Fruit fly (Drosophila melanogaster) whole organism, embryonic: ENCODE results near the gene Mal-B2.

ENCODE experiments used
- Bgb ChIP-seq: fragments of 200-800 bp; sonication (Bioruptor generic); IDR thresholded peaks from 2 replicates; pipeline ENCODE4 v1.3.6; 2022; ENCODE audit warnings: missing biosample characterization, missing genetic modification characterization; ENCODE audit not compliant: partially characterized antibody
- BtbVII ChIP-seq: fragments of 200-800 bp; sonication (Bioruptor generic); optimal IDR thresholded peaks from 3 replicates; lab custom pipeline; 2017; ENCODE audit warnings: missing biosample characterization, mild to moderate bottlenecking, missing genetic modification characterization
- CG10565 ChIP-seq: fragments of 200-800 bp; sonication (Bioruptor generic); optimal IDR thresholded peaks from 3 replicates; lab custom pipeline; 2016; ENCODE audit warnings: missing biosample characterization, mild to moderate bottlenecking, missing genetic modification characterization
- CG10959 ChIP-seq: fragments of 200-800 bp; sonication (Bioruptor generic); IDR thresholded peaks from 2 replicates; pipeline ENCODE4 v1.3.6; 2022; ENCODE audit warnings: missing biosample characterization, missing genetic modification characterization
- CG11504 ChIP-seq: fragments of 200-800 bp; sonication (Bioruptor generic); optimal IDR thresholded peaks from 3 replicates; lab custom pipeline; 2019; ENCODE audit warnings: missing biosample characterization, mild to moderate bottlenecking, missing genetic modification characterization, moderate library complexity
- CG11560 ChIP-seq: fragments of 200-800 bp; sonication (Bioruptor generic); IDR thresholded peaks from 3 replicates; pipeline ENCODE4 v1.3.6; 2022; ENCODE audit warnings: missing biosample characterization, missing genetic modification characterization
- CG12104 ChIP-seq: fragments of 200-800 bp; sonication (Bioruptor generic); optimal IDR thresholded peaks from 3 replicates; lab custom pipeline; 2016; ENCODE audit warnings: missing biosample characterization, missing genetic modification characterization
- CG13123 ChIP-seq: fragments of 200-800 bp; sonication (Bioruptor generic); optimal IDR thresholded peaks from 2 replicates; lab custom pipeline; 2016; ENCODE audit warnings: missing biosample characterization, missing genetic modification characterization
- CG13296 ChIP-seq: fragments of 200-800 bp; sonication (Bioruptor generic); optimal IDR thresholded peaks from 3 replicates; lab custom pipeline; 2018; ENCODE audit warnings: missing biosample characterization, mild to moderate bottlenecking, missing genetic modification characterization
- CG13624 ChIP-seq: fragments of 200-800 bp; sonication (Bioruptor generic); optimal IDR thresholded peaks from 2 replicates; lab custom pipeline; 2016; ENCODE audit warnings: missing biosample characterization, missing genetic modification characterization
- CG14965 ChIP-seq: fragments of 200-800 bp; sonication (Bioruptor generic); optimal IDR thresholded peaks from 2 replicates; lab custom pipeline; 2016; ENCODE audit warnings: missing biosample characterization, missing genetic modification characterization, borderline replicate concordance
- CG16863 ChIP-seq: fragments of 200-800 bp; sonication (Bioruptor generic); optimal IDR thresholded peaks from 3 replicates; lab custom pipeline; 2016; ENCODE audit warnings: missing biosample characterization, missing genetic modification characterization
- CG18599 ChIP-seq: fragments of 200-800 bp; sonication (Bioruptor generic); optimal IDR thresholded peaks from 3 replicates; lab custom pipeline; 2017; ENCODE audit warnings: missing biosample characterization, missing genetic modification characterization, mild to moderate bottlenecking, moderate library complexity, missing genetic modification reagents
- CG18619 ChIP-seq: fragments of 200-800 bp; sonication (Bioruptor generic); optimal IDR thresholded peaks from 3 replicates; lab custom pipeline; 2017; ENCODE audit warnings: missing biosample characterization, mild to moderate bottlenecking, missing genetic modification characterization
- CG2116 ChIP-seq: fragments of 200-800 bp; sonication (Bioruptor generic); optimal IDR thresholded peaks from 3 replicates; lab custom pipeline; 2018; ENCODE audit warnings: missing biosample characterization, mild to moderate bottlenecking, missing genetic modification characterization
- CG2678 ChIP-seq: fragments of 200-800 bp; sonication (Bioruptor generic); optimal IDR thresholded peaks from 3 replicates; lab custom pipeline; 2019; ENCODE audit warnings: missing biosample characterization, mild to moderate bottlenecking, missing genetic modification characterization, moderate library complexity
- CG3163 ChIP-seq: fragments of 200-800 bp; sonication (Bioruptor generic); optimal IDR thresholded peaks from 3 replicates; lab custom pipeline; 2016; ENCODE audit warnings: missing biosample characterization, missing genetic modification characterization
- CG33557 ChIP-seq: fragments of 200-800 bp; sonication (Bioruptor generic); optimal IDR thresholded peaks from 2 replicates; lab custom pipeline; 2019; ENCODE audit warnings: missing biosample characterization, mild to moderate bottlenecking, missing genetic modification characterization, moderate library complexity
- CG6689 ChIP-seq: fragments of 200-800 bp; sonication (Bioruptor generic); IDR thresholded peaks from 2 replicates; pipeline ENCODE4 v1.3.6; 2022; ENCODE audit warnings: missing biosample characterization, missing genetic modification characterization
- CG7839 ChIP-seq: fragments of 200-800 bp; sonication (Bioruptor generic); optimal IDR thresholded peaks from 3 replicates; lab custom pipeline; 2018; ENCODE audit warnings: missing biosample characterization, mild to moderate bottlenecking, missing genetic modification characterization, moderate library complexity
- CG8359 ChIP-seq: fragments of 200-800 bp; sonication (Bioruptor generic); optimal IDR thresholded peaks from 2 replicates; lab custom pipeline; 2017; ENCODE audit warnings: missing biosample characterization, mild to moderate bottlenecking, missing genetic modification characterization, borderline replicate concordance
- CG8388 ChIP-seq: fragments of 200-800 bp; sonication (Bioruptor generic); optimal IDR thresholded peaks from 2 replicates; lab custom pipeline; 2019; ENCODE audit warnings: missing biosample characterization, mild to moderate bottlenecking, missing genetic modification characterization, moderate library complexity
- Dek ChIP-seq: fragments of 200-800 bp; sonication (Bioruptor generic); optimal IDR thresholded peaks from 3 replicates; lab custom pipeline; 2019; ENCODE audit warnings: missing biosample characterization, mild to moderate bottlenecking, missing genetic modification characterization, moderate library complexity
- Drgx ChIP-seq: fragments of 200-800 bp; sonication (Bioruptor generic); IDR thresholded peaks from 2 replicates; pipeline ENCODE4 v1.3.6; 2022; ENCODE audit warnings: missing biosample characterization, missing genetic modification characterization
- Gug ChIP-seq: fragments of 200-800 bp; sonication (Bioruptor generic); IDR thresholded peaks from 4 replicates; pipeline ENCODE4 v1.3.6; 2022; ENCODE audit warnings: missing biosample characterization, missing genetic modification characterization
- Hr39 ChIP-seq: fragments of >200 bp; optimal IDR thresholded peaks from 2 replicates; lab custom pipeline; 2017
- Lhr ChIP-seq: fragments of 200-800 bp; sonication (Bioruptor generic); optimal IDR thresholded peaks from 3 replicates; lab custom pipeline; 2017; ENCODE audit warnings: mild to moderate bottlenecking, missing biosample characterization, missing genetic modification reagents, missing genetic modification characterization
- Ravus ChIP-seq: fragments of 200-800 bp; sonication (Bioruptor generic); IDR thresholded peaks from 2 replicates; pipeline ENCODE4 v1.3.6; 2022; ENCODE audit warnings: missing biosample characterization, missing genetic modification characterization
- Scr ChIP-seq: fragments of 200-800 bp; sonication (Bioruptor generic); IDR thresholded peaks from 2 replicates; pipeline ENCODE4 v1.3.6; 2022; ENCODE audit warnings: missing biosample characterization, missing genetic modification characterization; ENCODE audit not compliant: partially characterized antibody
- Stat92E ChIP-seq, 3 experiments: fragments of >200 bp in 2 of 3; fragments of 200-800 bp in 1 of 3; sonication (Bioruptor generic) in 1 of 3; optimal IDR thresholded peaks; 2 replicates each; lab custom pipeline; 2017 to 2019; ENCODE audit warnings: missing biosample characterization in 3 of 3, missing genetic modification characterization in 3 of 3, mild to moderate bottlenecking in 1 of 3, moderate library complexity in 1 of 3
- ato ChIP-seq: fragments of 200-800 bp; sonication (Bioruptor generic); IDR thresholded peaks from 2 replicates; pipeline ENCODE4 v1.3.6; 2022; ENCODE audit warnings: missing biosample characterization, missing genetic modification characterization; ENCODE audit not compliant: partially characterized antibody
- cad ChIP-seq: fragments of >200 bp; optimal IDR thresholded peaks from 2 replicates; lab custom pipeline; 2017; ENCODE audit warnings: missing biosample characterization, missing genetic modification characterization
- cato ChIP-seq: fragments of 200-800 bp; sonication (Bioruptor generic); optimal IDR thresholded peaks from 2 replicates; lab custom pipeline; 2016; ENCODE audit warnings: missing biosample characterization, missing genetic modification characterization, borderline replicate concordance
- ftz-f1 ChIP-seq: fragments of 200-800 bp; sonication (Bioruptor generic); optimal IDR thresholded peaks from 2 replicates; lab custom pipeline; 2016; ENCODE audit warnings: missing biosample characterization, missing genetic modification characterization
- hth ChIP-seq: fragments of >200 bp; optimal IDR thresholded peaks from 2 replicates; lab custom pipeline; 2017; ENCODE audit warnings: inconsistent platforms
- inv ChIP-seq: fragments of 200-800 bp; sonication (Bioruptor generic); IDR thresholded peaks from 2 replicates; pipeline ENCODE4 v1.3.6; 2022; ENCODE audit warnings: missing biosample characterization, missing genetic modification characterization; ENCODE audit not compliant: partially characterized antibody
- jigr1 ChIP-seq: fragments of 200-800 bp; sonication (Bioruptor generic); IDR thresholded peaks from 3 replicates; pipeline ENCODE4 v1.3.6; 2022; ENCODE audit warnings: missing biosample characterization, missing genetic modification characterization
- lab ChIP-seq: fragments of 200-800 bp; sonication (Bioruptor generic); optimal IDR thresholded peaks from 3 replicates; lab custom pipeline; 2017; ENCODE audit warnings: missing biosample characterization, missing genetic modification characterization, mild to moderate bottlenecking, moderate library complexity, missing genetic modification reagents
- nerfin-2 ChIP-seq: fragments of 200-800 bp; sonication (Bioruptor generic); IDR thresholded peaks from 2 replicates; pipeline ENCODE4 v1.3.6; 2022; ENCODE audit warnings: missing biosample characterization, missing genetic modification characterization; ENCODE audit not compliant: partially characterized antibody
- pho ChIP-seq: fragments of 200-800 bp; sonication (Bioruptor generic); optimal IDR thresholded peaks from 2 replicates; lab custom pipeline; 2016; ENCODE audit warnings: missing biosample characterization, missing genetic modification characterization
- prd ChIP-seq, 3 experiments: fragments of >200 bp in 2 of 3; fragments of 200-800 bp in 1 of 3; sonication (Bioruptor generic) in 1 of 3; optimal IDR thresholded peaks in 2 of 3; IDR thresholded peaks in 1 of 3; 2 replicates in 2 of 3; 3 replicates in 1 of 3; pipeline versions ENCODE4 v1.3.6 to Lab custom; 2017 to 2022; ENCODE audit warnings: missing biosample characterization in 1 of 3, missing genetic modification characterization in 1 of 3
- pros ChIP-seq: fragments of 200-800 bp; sonication (Bioruptor generic); optimal IDR thresholded peaks from 3 replicates; lab custom pipeline; 2019; ENCODE audit warnings: missing biosample characterization, mild to moderate bottlenecking, missing genetic modification characterization, moderate library complexity
- pzg ChIP-seq: fragments of 200-800 bp; sonication (Bioruptor generic); optimal IDR thresholded peaks from 3 replicates; lab custom pipeline; 2018; ENCODE audit warnings: missing biosample characterization, mild to moderate bottlenecking, missing genetic modification characterization, moderate library complexity
- repo ChIP-seq: fragments of 200-800 bp; sonication (Bioruptor generic); optimal IDR thresholded peaks from 2 replicates; lab custom pipeline; 2016; ENCODE audit warnings: missing biosample characterization, missing genetic modification characterization
- ro ChIP-seq: fragments of 200-800 bp; sonication (Bioruptor generic); IDR thresholded peaks from 2 replicates; pipeline ENCODE4 v1.3.6; 2022; ENCODE audit warnings: missing biosample characterization, missing genetic modification characterization
- sqz ChIP-seq: fragments of 200-800 bp; sonication (Bioruptor generic); optimal IDR thresholded peaks from 3 replicates; lab custom pipeline; 2018; ENCODE audit warnings: missing biosample characterization, mild to moderate bottlenecking, missing genetic modification characterization
- sug ChIP-seq: fragments of 200-800 bp; optimal IDR thresholded peaks from 2 replicates; lab custom pipeline; 2019; ENCODE audit warnings: missing biosample characterization, mild to moderate bottlenecking, missing genetic modification characterization, moderate library complexity
- tna ChIP-seq: fragments of 200-800 bp; sonication (Bioruptor generic); IDR thresholded peaks from 2 replicates; pipeline ENCODE4 v1.3.6; 2022; ENCODE audit warnings: missing biosample characterization, missing genetic modification characterization; ENCODE audit not compliant: partially characterized antibody
- toy ChIP-seq: fragments of 200-800 bp; sonication (Bioruptor generic); IDR thresholded peaks from 2 replicates; pipeline ENCODE4 v1.3.6; 2022; ENCODE audit warnings: missing biosample characterization, missing genetic modification characterization
- vvl ChIP-seq: fragments of 200-800 bp; sonication (Bioruptor generic); IDR thresholded peaks from 2 replicates; pipeline ENCODE4 v1.3.6; 2022; ENCODE audit warnings: missing biosample characterization, missing genetic modification characterization

Mal-B2 gene

DNA sequence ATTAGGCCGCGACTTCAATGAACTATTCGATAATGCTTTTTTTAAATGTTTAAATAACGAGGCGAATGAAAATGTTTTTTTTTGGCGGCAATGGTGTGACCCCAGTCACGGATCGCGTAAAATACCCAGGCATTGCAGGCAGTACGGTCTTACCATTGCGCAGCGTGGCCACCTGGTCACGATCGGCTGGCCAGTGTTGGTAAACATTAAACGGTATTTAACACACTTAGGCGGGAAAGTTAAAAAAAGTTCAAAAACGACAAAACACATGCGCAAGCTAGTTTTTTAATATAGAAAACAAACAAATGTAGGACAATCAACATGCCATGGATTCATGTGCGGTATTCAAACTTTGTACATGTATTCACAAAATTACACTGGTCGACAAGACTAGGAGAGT is 20.5 kb upstream of the Mal-B2 start, which contains the start of gene esc (continued):
- no peak for TF ChIP-seq inv
- TF ChIP-seq CG8388 (GFP tag; lab: Kevin White, UChicago): no peak
- no peak for TF ChIP-seq nerfin-2 (GFP tag; lab: Robert Waterston, UW)
- peak; percentile 25 for TF ChIP-seq ftz-f1 (GFP tag; lab: Kevin White, UChicago)
- TF ChIP-seq ato: no peak
- no peak for TF ChIP-seq prd (optimal IDR thresholded peaks at IDR 0.05; lab: Kevin White, UChicago)
- peak; percentile 40; the same call in 1 of the 3 replicates for TF ChIP-seq prd (GFP tag; IDR thresholded peaks at IDR 0.05; lab: Robert Waterston, UW)
- TF ChIP-seq CG3163 (GFP tag; lab: Kevin White, UChicago): peak; percentile 13
- no peak for TF ChIP-seq CG10565 (GFP tag; lab: Kevin White, UChicago)
- no peak for TF ChIP-seq CG13123 (GFP tag; lab: Kevin White, UChicago)
- no peak for TF ChIP-seq CG16863 (GFP tag; lab: Kevin White, UChicago)
- no peak for TF ChIP-seq CG6689 (GFP tag; lab: Robert Waterston, UW)
- TF ChIP-seq Bgb (GFP tag; lab: Robert Waterston, UW): peak; percentile 26; the same call in 1 of the 2 replicates
- peak; percentile 39 for TF ChIP-seq CG13624 (GFP tag; lab: Kevin White, UChicago)
- TF ChIP-seq Lhr (GFP tag; lab: Kevin White, UChicago): peak; percentile 88
- no peak for TF ChIP-seq CG8359 (GFP tag; lab: Kevin White, UChicago)
- TF ChIP-seq lab (GFP tag; lab: Kevin White, UChicago): peak; percentile 36
- TF ChIP-seq pho (GFP tag; lab: Kevin White, UChicago): peak; percentile 29
- no peak for TF ChIP-seq CG7839
- no peak for TF ChIP-seq jigr1 (GFP tag; lab: Robert Waterston, UW)
- TF ChIP-seq cad (GFP tag; lab: Kevin White, UChicago): no peak
- TF ChIP-seq CG2678: no peak
- TF ChIP-seq CG13296 (GFP tag; lab: Kevin White, UChicago): no peak
- no peak for TF ChIP-seq repo (GFP tag; lab: Kevin White, UChicago)
- no peak; the same call in 1 of the 2 replicates for TF ChIP-seq vvl (GFP tag; lab: Robert Waterston, UW)
- TF ChIP-seq BtbVII (GFP tag; lab: Kevin White, UChicago): no peak
- no peak for TF ChIP-seq CG11560 (tag; lab: Robert Waterston, UW)
- TF ChIP-seq sug (tag; lab: Kevin White, UChicago): peak; percentile 13
- TF ChIP-seq CG11504 (tag; lab: Kevin White, UChicago): no peak
- peak; percentile 96 for TF ChIP-seq pzg (GFP tag; lab: Kevin White, UChicago)
- no peak for TF ChIP-seq Hr39 (lab: Kevin White, UChicago)
- TF ChIP-seq CG12104: no peak
- no peak; the same call in 1 of the 2 replicates for TF ChIP-seq Scr (GFP tag; lab: Robert Waterston, UW)
- no peak for TF ChIP-seq hth (lab: Kevin White, UChicago)
- TF ChIP-seq Gug (GFP tag; lab: Robert Waterston, UW): no peak
- no peak for TF ChIP-seq Drgx (GFP tag; lab: Robert Waterston, UW)
- TF ChIP-seq cato (GFP tag; lab: Kevin White, UChicago): no peak
- TF ChIP-seq Stat92E (GFP tag; optimal IDR thresholded peaks at IDR 0.05; lab: Kevin White, UChicago): no peak
- TF ChIP-seq CG14965 (GFP tag; lab: Kevin White, UChicago): no peak
- TF ChIP-seq CG10959 (GFP tag; lab: Robert Waterston, UW): no peak
- no peak for TF ChIP-seq tna (GFP tag; lab: Robert Waterston, UW)
- TF ChIP-seq CG18599 (GFP tag; lab: Kevin White, UChicago): no peak
- TF ChIP-seq pros: no peak
- no peak for TF ChIP-seq toy (GFP tag; lab: Robert Waterston, UW)
- no peak for TF ChIP-seq ro (GFP tag; lab: Robert Waterston, UW)
- TF ChIP-seq CG33557 (GFP tag; lab: Kevin White, UChicago): no peak
- no peak for TF ChIP-seq Ravus (GFP tag; lab: Robert Waterston, UW)
- TF ChIP-seq sqz (GFP tag; lab: Kevin White, UChicago): no peak
- peak; percentile 46 for TF ChIP-seq CG2116 (GFP tag; lab: Kevin White, UChicago)
- no peak for TF ChIP-seq Dek
- no peak for TF ChIP-seq CG18619 (GFP tag; lab: Kevin White, UChicago)
